Worm (Caenorhabditis elegans): ENCODE measurements around the gene snpc-3.4.

DNA sequence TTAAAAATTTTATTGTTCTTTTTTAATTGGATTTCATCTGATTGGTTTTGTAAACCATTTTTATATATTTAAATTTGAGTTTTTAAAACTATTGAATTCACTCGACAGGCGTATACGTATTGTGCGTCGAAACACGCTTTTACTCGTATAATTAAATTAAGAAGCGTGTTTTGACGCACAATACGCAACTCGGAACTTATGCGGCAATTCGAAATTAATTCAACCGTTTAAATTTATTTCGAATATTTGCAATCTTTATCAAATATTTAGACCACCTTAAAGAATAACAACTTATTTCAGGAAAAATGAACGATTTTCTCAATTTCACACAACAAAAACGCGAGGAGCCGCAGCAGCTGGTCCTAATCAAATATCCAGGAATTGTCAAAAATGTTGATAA is 2.0 kb downstream of the snpc-3.4 start, which contains the start of gene tftc-5:
- TF ChIP-seq scrt-1 (GFP tag; IDR thresholded peaks at IDR 0.05) = no peak
- no peak for TF ChIP-seq ceh-36 (tag; optimal IDR thresholded peaks at IDR 0.05)
- no peak for TF ChIP-seq hmbx-1 (tag; optimal IDR thresholded peaks at IDR 0.05)
- TF ChIP-seq tbx-37 (GFP tag; conservative IDR thresholded peaks at IDR 0.05) = no peak
- TF ChIP-seq flt-1 (GFP tag; IDR thresholded peaks at IDR 0.05) = no peak
- TF ChIP-seq hmg-4 (GFP tag; optimal IDR thresholded peaks at IDR 0.05) = no peak
- no peak for TF ChIP-seq aly-1 (tag; optimal IDR thresholded peaks at IDR 0.05)
- no peak for TF ChIP-seq ets-7 (tag; optimal IDR thresholded peaks at IDR 0.05)
- no peak for TF ChIP-seq hnd-1 (tag; optimal IDR thresholded peaks at IDR 0.05)
- TF ChIP-seq tbx-11 (GFP tag; IDR thresholded peaks at IDR 0.05) = no peak
- no peak for TF ChIP-seq pes-1 (GFP tag; IDR thresholded peaks at IDR 0.05)
- TF ChIP-seq ama-1 (optimal IDR thresholded peaks at IDR 0.05) = no peak

Measured in whole organism, early embryonic.